Worm (Caenorhabditis elegans): ENCODE data around the gene cyp-33C12.

DNA sequence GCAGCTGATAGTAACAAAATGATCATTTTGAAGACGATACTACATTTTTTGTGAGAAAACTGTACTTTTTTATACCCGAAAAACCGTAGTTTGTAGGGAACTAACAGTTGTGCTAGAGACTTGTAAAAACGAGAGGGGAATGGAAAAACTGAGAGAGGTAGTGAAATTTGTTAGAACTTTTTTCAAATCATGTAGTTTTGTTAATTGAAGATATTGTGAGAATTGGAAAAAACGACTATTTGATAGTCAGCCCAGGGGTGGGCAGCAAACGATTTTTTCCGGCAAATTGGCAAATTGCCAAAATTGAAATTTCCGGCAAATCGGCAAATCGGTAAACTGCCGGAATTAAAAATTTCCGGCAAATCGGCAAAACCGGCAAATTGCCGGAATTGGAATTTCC lies 45.1 kb upstream of the cyp-33C12 start, which contains the start of gene cyp-33C6:
- TF ChIP-seq pag-3 (tag; optimal IDR thresholded peaks at IDR 0.05; ENCODE audit: borderline replicate concordance) (no peak), che-1 (tag; optimal IDR thresholded peaks at IDR 0.05) (no peak), fkh-10 (GFP tag; optimal IDR thresholded peaks at IDR 0.05) (no peak), dmd-4 (tag; optimal IDR thresholded peaks at IDR 0.05; ENCODE audit: borderline replicate concordance) (no peak)
